Worm (Caenorhabditis elegans) whole organism, young adult: Measurements from ENCODE around the gene T10C6.7.

ENCODE experiments used
- F23B12.7 ChIP-seq: sonication (generic microtip); optimal IDR thresholded peaks from 2 replicates; lab custom pipeline; 2017; ENCODE audit warnings: missing genetic modification characterization, mild to moderate bottlenecking, missing compliant biosample characterization, antibody characterized with exemption, moderate library complexity; ENCODE audit not compliant: insufficient read depth
- F37B4.10 ChIP-seq: fragments of 200-800 bp; sonication (Bioruptor generic); IDR thresholded peaks from 2 replicates; pipeline ENCODE4 v1.3.6; 2022; ENCODE audit warnings: missing genetic modification characterization, missing compliant biosample characterization
- F52B5.7 ChIP-seq: sonication (generic microtip); optimal IDR thresholded peaks from 2 replicates; lab custom pipeline; 2016; ENCODE audit warnings: mild to moderate bottlenecking, missing genetic modification characterization, missing compliant biosample characterization
- F55B11.4 ChIP-seq: sonication (generic microtip); optimal IDR thresholded peaks from 2 replicates; lab custom pipeline; 2016; ENCODE audit warnings: missing compliant biosample characterization, missing genetic modification characterization, borderline replicate concordance; ENCODE audit not compliant: insufficient read depth
- F57A8.1 ChIP-seq: fragments of 200-800 bp; sonication (Bioruptor generic); optimal IDR thresholded peaks from 2 replicates; lab custom pipeline; 2018; ENCODE audit warnings: mild to moderate bottlenecking, missing genetic modification characterization, moderate library complexity, missing compliant biosample characterization
- K11D2.4 ChIP-seq: fragments of 200-800 bp; sonication (Bioruptor generic); IDR thresholded peaks from 2 replicates; pipeline ENCODE4 v1.3.6; 2022; ENCODE audit warnings: missing genetic modification reagents, missing genetic modification characterization, missing compliant biosample characterization
- T07F8.4 ChIP-seq: sonication (generic microtip); optimal IDR thresholded peaks from 2 replicates; lab custom pipeline; 2016; ENCODE audit warnings: mild to moderate bottlenecking, missing genetic modification characterization, moderate library complexity, missing compliant biosample characterization
- Y79H2A.3 ChIP-seq: fragments of 200-800 bp; sonication (Bioruptor generic); conservative IDR thresholded peaks from 2 replicates; pipeline ENCODE4 v1.3.6; 2022; ENCODE audit warnings: missing genetic modification reagents, missing genetic modification characterization, missing compliant biosample characterization
- ZK185.1 ChIP-seq: sonication (generic microtip); optimal IDR thresholded peaks from 2 replicates; lab custom pipeline; 2016; ENCODE audit warnings: mild to moderate bottlenecking, missing genetic modification characterization, missing compliant biosample characterization; ENCODE audit not compliant: poor library complexity, severe bottlenecking
- attf-6 ChIP-seq: fragments of 200-800 bp; sonication (Bioruptor generic); IDR thresholded peaks from 2 replicates; pipeline ENCODE4 v1.3.6; 2022; ENCODE audit warnings: missing genetic modification reagents, missing genetic modification characterization, missing compliant biosample characterization
- bed-1 ChIP-seq: fragments of 200-800 bp; sonication (Bioruptor generic); IDR thresholded peaks from 2 replicates; pipeline ENCODE4 v1.3.6; 2022; ENCODE audit warnings: missing genetic modification reagents, missing genetic modification characterization, missing compliant biosample characterization
- cebp-1 ChIP-seq, 2 experiments: fragments of 200-800 bp in 1 of 2; sonication (Bioruptor generic) in 1 of 2; sonication (generic microtip) in 1 of 2; IDR thresholded peaks in 1 of 2; optimal IDR thresholded peaks in 1 of 2; 2 replicates each; pipeline versions ENCODE4 v1.3.6 to Lab custom; 2017 to 2022; ENCODE audit warnings: missing compliant biosample characterization in 2 of 2, missing genetic modification characterization in 2 of 2, mild to moderate bottlenecking in 1 of 2, missing genetic modification reagents in 1 of 2, moderate library complexity in 1 of 2
- ceh-79 ChIP-seq: sonication (generic microtip); optimal IDR thresholded peaks from 2 replicates; lab custom pipeline; 2017; ENCODE audit warnings: mild to moderate bottlenecking, missing genetic modification characterization, missing compliant biosample characterization
- chd-7 ChIP-seq: sonication (generic microtip); optimal IDR thresholded peaks from 2 replicates; lab custom pipeline; 2016; ENCODE audit warnings: mild to moderate bottlenecking, missing genetic modification characterization, moderate library complexity, missing compliant biosample characterization
- dpff-1 ChIP-seq: sonication (generic microtip); optimal IDR thresholded peaks from 2 replicates; lab custom pipeline; 2017; ENCODE audit warnings: mild to moderate bottlenecking, missing genetic modification characterization, missing compliant biosample characterization
- egl-18 ChIP-seq: fragments of 200-800 bp; sonication (Bioruptor generic); IDR thresholded peaks from 2 replicates; pipeline ENCODE4 v1.3.6; 2022; ENCODE audit warnings: missing genetic modification reagents, missing genetic modification characterization, missing compliant biosample characterization
- egl-44 ChIP-seq: fragments of 200-800 bp; sonication (Bioruptor generic); IDR thresholded peaks from 2 replicates; pipeline ENCODE4 v1.3.6; 2022; ENCODE audit warnings: missing genetic modification reagents, missing genetic modification characterization, missing compliant biosample characterization
- egrh-3 ChIP-seq: fragments of 200-800 bp; sonication (Bioruptor generic); IDR thresholded peaks from 2 replicates; pipeline ENCODE4 v1.3.6; 2022; ENCODE audit warnings: missing genetic modification reagents, missing genetic modification characterization, missing compliant biosample characterization
- ekl-4 ChIP-seq: fragments of 200-800 bp; sonication (Bioruptor generic); IDR thresholded peaks from 2 replicates; pipeline ENCODE4 v1.3.6; 2022; ENCODE audit warnings: missing genetic modification reagents, missing genetic modification characterization, missing compliant biosample characterization
- ets-4 ChIP-seq: fragments of 200-800 bp; sonication (Bioruptor generic); optimal IDR thresholded peaks from 2 replicates; lab custom pipeline; 2018; ENCODE audit warnings: mild to moderate bottlenecking, missing genetic modification characterization, missing compliant biosample characterization
- fkh-3 ChIP-seq: sonication (generic microtip); optimal IDR thresholded peaks from 2 replicates; lab custom pipeline; 2016; ENCODE audit warnings: mild to moderate bottlenecking, missing genetic modification characterization, missing compliant biosample characterization
- him-1 ChIP-seq: sonication (generic microtip); optimal IDR thresholded peaks from 2 replicates; lab custom pipeline; 2016; ENCODE audit warnings: missing genotype, missing genetic modification reagents, missing genetic modification characterization, missing compliant biosample characterization
- hsf-1 ChIP-seq: fragments of 200-800 bp; sonication (Bioruptor generic); IDR thresholded peaks from 2 replicates; pipeline ENCODE4 v1.3.6; 2022; ENCODE audit warnings: missing genetic modification reagents, missing genetic modification characterization, missing compliant biosample characterization
- let-607 ChIP-seq, 2 experiments: fragments of 200-800 bp in 1 of 2; sonication (Bioruptor generic) in 1 of 2; sonication (generic microtip) in 1 of 2; optimal IDR thresholded peaks; 2 replicates each; lab custom pipeline; 2016 to 2018; ENCODE audit warnings: mild to moderate bottlenecking in 2 of 2, missing compliant biosample characterization in 2 of 2, missing genetic modification characterization in 2 of 2, moderate library complexity in 2 of 2, missing genotype in 1 of 2
- lin-35 ChIP-seq, 3 experiments: fragments of 150-350 bp in 2 of 3; sonication (generic microtip) in 1 of 3; optimal IDR thresholded peaks; 2 replicates each; lab custom pipeline; 2014 to 2018; ENCODE audit warnings: missing biosample characterization in 3 of 3, missing genetic modification characterization in 3 of 3, missing genetic modification reagents in 3 of 3
- lin-54 ChIP-seq: fragments of 200-800 bp; sonication (Bioruptor generic); optimal IDR thresholded peaks from 2 replicates; lab custom pipeline; 2018; ENCODE audit warnings: mild to moderate bottlenecking, missing genetic modification characterization, missing compliant biosample characterization
- lir-1 ChIP-seq: fragments of 200-800 bp; sonication (Bioruptor generic); conservative IDR thresholded peaks from 2 replicates; pipeline ENCODE4 v1.3.6; 2022; ENCODE audit warnings: missing genetic modification reagents, missing genetic modification characterization, missing compliant biosample characterization
- lsy-27 ChIP-seq: sonication (generic microtip); optimal IDR thresholded peaks from 2 replicates; lab custom pipeline; 2017; ENCODE audit warnings: missing genetic modification characterization, mild to moderate bottlenecking, missing compliant biosample characterization, antibody characterized with exemption, missing genotype, borderline replicate concordance; ENCODE audit not compliant: insufficient read depth
- madf-10 ChIP-seq: sonication (generic microtip); optimal IDR thresholded peaks from 2 replicates; lab custom pipeline; 2016; ENCODE audit warnings: mild to moderate bottlenecking, missing genetic modification characterization, missing compliant biosample characterization
- madf-6 ChIP-seq: fragments of 200-800 bp; sonication (Bioruptor generic); IDR thresholded peaks from 2 replicates; pipeline ENCODE4 v1.3.6; 2022; ENCODE audit warnings: missing genetic modification reagents, missing genetic modification characterization, missing compliant biosample characterization
- madf-8 ChIP-seq: fragments of 200-800 bp; sonication (Bioruptor generic); conservative IDR thresholded peaks from 2 replicates; pipeline ENCODE4 v1.3.6; 2022; ENCODE audit warnings: missing genetic modification reagents, missing genetic modification characterization, missing compliant biosample characterization
- mcd-1 ChIP-seq: fragments of 200-800 bp; sonication (Bioruptor generic); IDR thresholded peaks from 2 replicates; pipeline ENCODE4 v1.3.6; 2022; ENCODE audit warnings: missing genetic modification reagents, missing genetic modification characterization, missing compliant biosample characterization
- nhr-120 ChIP-seq: fragments of 200-800 bp; sonication (Bioruptor generic); IDR thresholded peaks from 2 replicates; pipeline ENCODE4 v1.3.6; 2022; ENCODE audit warnings: missing genetic modification characterization, missing compliant biosample characterization
- rcor-1 ChIP-seq: fragments of 200-800 bp; sonication (Bioruptor generic); IDR thresholded peaks from 2 replicates; pipeline ENCODE4 v1.3.6; 2022; ENCODE audit warnings: missing genetic modification reagents, missing genetic modification characterization, missing compliant biosample characterization
- sdz-38 ChIP-seq: sonication (generic microtip); optimal IDR thresholded peaks from 2 replicates; lab custom pipeline; 2016; ENCODE audit warnings: missing genotype, missing genetic modification characterization, missing compliant biosample characterization
- snpc-1.3 ChIP-seq: sonication (generic microtip); optimal IDR thresholded peaks from 2 replicates; lab custom pipeline; 2017; ENCODE audit warnings: missing genetic modification characterization, mild to moderate bottlenecking, missing compliant biosample characterization, antibody characterized with exemption, moderate library complexity, missing genotype, missing genetic modification reagents; ENCODE audit not compliant: insufficient read depth
- snpc-3.4 ChIP-seq: sonication (generic microtip); optimal IDR thresholded peaks from 2 replicates; lab custom pipeline; 2017; ENCODE audit warnings: missing genetic modification characterization, mild to moderate bottlenecking, missing compliant biosample characterization, antibody characterized with exemption, moderate library complexity, missing genotype, missing genetic modification reagents
- xnd-1 ChIP-seq: sonication (generic microtip); optimal IDR thresholded peaks from 2 replicates; lab custom pipeline; 2016; ENCODE audit warnings: missing genotype, missing genetic modification reagents, missing genetic modification characterization, missing compliant biosample characterization
- ztf-18 ChIP-seq: sonication (generic microtip); optimal IDR thresholded peaks from 2 replicates; lab custom pipeline; 2016; ENCODE audit warnings: missing genotype, mild to moderate bottlenecking, missing genetic modification characterization, missing compliant biosample characterization
- ztf-22 ChIP-seq: fragments of 200-800 bp; sonication (Bioruptor generic); optimal IDR thresholded peaks from 2 replicates; lab custom pipeline; 2018; ENCODE audit warnings: mild to moderate bottlenecking, missing genetic modification characterization, moderate library complexity, missing compliant biosample characterization
- ztf-25 ChIP-seq: fragments of 200-800 bp; sonication (Bioruptor generic); IDR thresholded peaks from 2 replicates; pipeline ENCODE4 v1.3.6; 2022; ENCODE audit warnings: missing genetic modification reagents, missing genetic modification characterization, missing compliant biosample characterization
- ztf-3 ChIP-seq: fragments of 200-800 bp; sonication (Bioruptor generic); optimal IDR thresholded peaks from 2 replicates; lab custom pipeline; 2018; ENCODE audit warnings: mild to moderate bottlenecking, missing genetic modification characterization, missing compliant biosample characterization
- ztf-6 ChIP-seq: fragments of 200-800 bp; sonication (Bioruptor generic); IDR thresholded peaks from 2 replicates; pipeline ENCODE4 v1.3.6; 2022; ENCODE audit warnings: missing genetic modification reagents, missing genetic modification characterization, missing compliant biosample characterization

The T10C6.7 gene

DNA sequence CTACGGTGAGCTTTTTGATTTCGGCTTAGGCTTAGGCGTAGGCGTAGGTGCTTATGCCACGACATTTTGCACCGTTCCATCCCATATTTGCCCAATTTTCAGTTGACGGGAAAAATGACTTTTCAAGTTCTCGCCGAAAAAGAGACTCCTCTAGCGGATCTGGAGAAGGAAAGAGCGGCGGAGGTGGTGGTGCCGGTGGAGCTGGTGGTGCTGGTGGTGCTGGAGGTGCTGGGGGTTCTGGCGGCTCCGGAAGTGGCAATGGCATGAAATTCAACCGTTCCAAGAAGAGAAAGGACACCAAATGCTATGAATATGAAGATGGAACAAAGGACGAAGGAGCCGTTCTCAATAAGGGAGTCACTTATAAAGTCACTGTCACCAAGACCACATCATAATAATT is 15.5 kb upstream of the T10C6.7 start:
- TF ChIP-seq ekl-4 (GFP tag; lab: Robert Waterston, UW) (no peak), egrh-3 (GFP tag; lab: Robert Waterston, UW) (peak; percentile 77; the same call in 1 of the 2 replicates)

DNA sequence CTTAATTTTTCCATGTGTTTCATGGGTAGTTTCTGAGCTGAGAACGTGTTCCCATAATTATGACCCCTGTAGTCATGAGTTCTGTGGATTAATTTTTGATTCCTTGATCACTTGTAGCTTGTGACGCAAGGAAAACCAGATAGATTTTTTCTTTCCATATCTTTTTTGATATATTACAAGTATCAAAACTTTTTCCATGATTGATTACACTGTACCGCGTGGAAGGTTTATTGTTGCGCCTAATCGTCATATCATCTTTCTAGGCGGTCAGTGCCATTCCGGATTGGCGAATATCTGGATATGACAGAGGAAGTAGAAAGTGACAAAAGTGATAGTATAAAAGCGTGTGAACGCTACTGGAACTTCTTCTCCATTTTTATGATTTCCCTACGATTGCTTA is 15.1 kb upstream of the T10C6.7 start, which contains the start of gene ZK285.2:
TSS of gene ZK285.2 (plus strand) at position 301 of the 400 bp plus-strand sequence.
- no peak for TF ChIP-seq snpc-3.4 (tag; lab: Kevin White, UChicago)
- TF ChIP-seq, all 124 proteins: peak for 0

DNA sequence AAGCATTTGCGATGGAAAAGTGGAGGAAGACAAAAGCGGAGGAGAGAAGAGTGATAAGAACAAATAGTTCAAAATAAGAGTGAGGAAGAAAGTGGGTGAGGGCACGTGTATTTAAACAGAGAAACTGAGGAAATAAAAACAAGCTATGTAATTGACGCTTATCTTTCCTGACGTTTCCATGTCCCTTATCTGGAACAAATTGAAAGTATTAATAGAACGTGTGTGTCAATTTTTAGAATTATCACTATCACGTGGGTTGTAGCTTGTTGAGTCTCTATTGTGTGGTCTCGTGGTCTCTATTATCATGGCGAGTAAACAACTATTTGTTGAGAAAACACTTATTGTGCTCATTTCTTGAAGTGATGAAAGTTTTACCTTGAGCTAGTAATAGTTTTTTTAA is 14.3 kb upstream of the T10C6.7 start, which contains the start of gene T10C6.15:
TSS of gene T10C6.15 (minus strand) at position 104 of the 400 bp plus-strand sequence.
- TF ChIP-seq fkh-3 (tag; lab: Kevin White, UChicago) (no peak), ztf-18 (tag; lab: Kevin White, UChicago) (no peak), egl-44 (GFP tag; lab: Robert Waterston, UW) (0 out of 2 replicates have a peak, but pooled peaks have one; percentile 51), egl-18 (no peak), ztf-25 (GFP tag; lab: Robert Waterston, UW) (no peak), Y79H2A.3 (GFP tag; lab: Robert Waterston, UW) (no peak), hsf-1 (GFP tag; lab: Robert Waterston, UW) (no peak), ztf-3 (GFP tag; lab: Kevin White, UChicago) (no peak), ceh-79 (no peak), F57A8.1 (GFP tag; lab: Kevin White, UChicago) (no peak), lir-1 (GFP tag; lab: Robert Waterston, UW) (no peak), snpc-3.4 (tag; lab: Kevin White, UChicago) (no peak), attf-6 (GFP tag; lab: Robert Waterston, UW) (no peak), madf-8 (GFP tag; lab: Robert Waterston, UW) (no peak), cebp-1 (GFP tag; IDR thresholded peaks at IDR 0.05; lab: Robert Waterston, UW) (no peak), cebp-1 (tag; optimal IDR thresholded peaks at IDR 0.05; lab: Kevin White, UChicago) (no peak), F37B4.10 (no peak), madf-6 (no peak), dpff-1 (no peak), ztf-6 (no peak), sdz-38 (tag; lab: Kevin White, UChicago) (no peak), madf-10 (tag; lab: Kevin White, UChicago) (peak; percentile 18), him-1 (tag; lab: Kevin White, UChicago) (no peak), lin-54 (GFP tag; lab: Kevin White, UChicago) (no peak), lin-35 (GFP tag; optimal IDR thresholded peaks at IDR 0.05; lab: Kevin White, UChicago) (no peak), snpc-1.3 (no peak), rcor-1 (GFP tag; lab: Robert Waterston, UW) (no peak), ets-4 (GFP tag; lab: Kevin White, UChicago) (no peak), let-607 (tag; optimal IDR thresholded peaks at IDR 0.05; lab: Kevin White, UChicago) (peak in 1 of 2 experiments; percentile 38), T07F8.4 (tag; lab: Kevin White, UChicago) (no peak), K11D2.4 (no peak), xnd-1 (tag; lab: Kevin White, UChicago) (no peak), chd-7 (tag; lab: Kevin White, UChicago) (no peak), bed-1 (GFP tag; lab: Robert Waterston, UW) (no peak), nhr-120 (no peak), mcd-1 (no peak), lsy-27 (tag; lab: Kevin White, UChicago) (no peak), F23B12.7 (tag; lab: Kevin White, UChicago) (no peak), ztf-22 (GFP tag; lab: Kevin White, UChicago) (peak; percentile 71), F55B11.4 (tag; lab: Kevin White, UChicago) (no peak), F52B5.7 (tag; lab: Kevin White, UChicago) (no peak), ZK185.1 (tag; lab: Kevin White, UChicago) (no peak)
